Fruit fly (Drosophila melanogaster): ENCODE data around the gene RagA-B.

Gene RagA-B

dm6 chr3R:8959153-8959552 lies 25.0 kb downstream of the RagA-B start:
- 0 out of 4 replicates have a peak, but pooled peaks have one; percentile 14 for TF ChIP-seq chinmo (GFP tag; IDR thresholded peaks at IDR 0.05; ENCODE audit: partially characterized antibody)
- peak; percentile 4 for TF ChIP-seq abd-A (tag; optimal IDR thresholded peaks at IDR 0.05)
- TF ChIP-seq B-H2 (GFP tag; optimal IDR thresholded peaks at IDR 0.05), result no peak
- TF ChIP-seq Ets65A (GFP tag), result peak; percentile 22
- TF ChIP-seq cg (GFP tag; optimal IDR thresholded peaks at IDR 0.05), result peak; percentile 17
- peak; percentile 54; the same call in 1 of the 2 replicates for TF ChIP-seq vvl (GFP tag; IDR thresholded peaks at IDR 0.05)

- TF ChIP-seq Xrp1 (GFP tag; IDR thresholded peaks at IDR 0.05) (0 out of 2 replicates have a peak, but pooled peaks have one; percentile 8), gem (tag; optimal IDR thresholded peaks at IDR 0.05) (peak; percentile 8), Drgx (GFP tag; IDR thresholded peaks at IDR 0.05) (peak; percentile 71), Jarid2 (GFP tag; optimal IDR thresholded peaks at IDR 0.05) (no peak), bsh (GFP tag; optimal IDR thresholded peaks at IDR 0.05) (peak in 1 of 2 experiments; percentile 53), btn (GFP tag; optimal IDR thresholded peaks at IDR 0.05) (no peak), chinmo (GFP tag; IDR thresholded peaks at IDR 0.05; ENCODE audit: partially characterized antibody) (0 out of 4 replicates have a peak, but pooled peaks have one; percentile 35), Ets65A (GFP tag) (peak; percentile 54)
Measured at dm6 chr3R:8958300-8958699, 25.8 kb downstream of the RagA-B start.

- TF ChIP-seq CG16815 (GFP tag; optimal IDR thresholded peaks at IDR 0.05) (no peak), CG17568 (GFP tag; optimal IDR thresholded peaks at IDR 0.05) (no peak), sens (GFP tag) (peak; percentile 1), Jarid2 (GFP tag; optimal IDR thresholded peaks at IDR 0.05) (no peak), D19A (tag; optimal IDR thresholded peaks at IDR 0.05) (peak; percentile 70), HLHmδ (GFP tag; optimal IDR thresholded peaks at IDR 0.05) (no peak), CG11456 (GFP tag; IDR thresholded peaks at IDR 0.05) (0 out of 3 replicates have a peak, but pooled peaks have one; percentile 4), CG6791 (GFP tag; IDR thresholded peaks at IDR 0.05; ENCODE audit: partially characterized antibody) (no peak), CG13894 (tag; optimal IDR thresholded peaks at IDR 0.05) (no peak), NfI (GFP tag; optimal IDR thresholded peaks at IDR 0.05) (no peak), twi (tag; optimal IDR thresholded peaks at IDR 0.05) (no peak), CG3847 (GFP tag; IDR thresholded peaks at IDR 0.05) (no peak), odd (GFP tag; optimal IDR thresholded peaks at IDR 0.05) (no peak), H2.0 (GFP tag; IDR thresholded peaks at IDR 0.05) (no peak)
Measured at dm6 chr3R:8957739-8958138, 26.4 kb downstream of the RagA-B start.

- TF ChIP-seq CTCF (GFP tag; optimal IDR thresholded peaks at IDR 0.05) (no peak), CG18011 (GFP tag; optimal IDR thresholded peaks at IDR 0.05) (no peak), Hr78 (GFP tag; optimal IDR thresholded peaks at IDR 0.05) (no peak), Hr51 (GFP tag; optimal IDR thresholded peaks at IDR 0.05) (no peak), chm (GFP tag; IDR thresholded peaks at IDR 0.05) (no peak), Dref (GFP tag; IDR thresholded peaks at IDR 0.05) (no peak), cg (GFP tag; optimal IDR thresholded peaks at IDR 0.05) (peak; percentile 44), tio (GFP tag; optimal IDR thresholded peaks at IDR 0.05) (no peak), wek (GFP tag; optimal IDR thresholded peaks at IDR 0.05) (no peak), CG17385 (GFP tag; optimal IDR thresholded peaks at IDR 0.05) (no peak), gt (GFP tag; IDR thresholded peaks at IDR 0.05) (0 out of 2 replicates have a peak, but pooled peaks have one; percentile 8), Sry-β (GFP tag; optimal IDR thresholded peaks at IDR 0.05) (no peak), chinmo (GFP tag; IDR thresholded peaks at IDR 0.05; ENCODE audit: partially characterized antibody) (peak; percentile 65; the same call in 1 of the 4 replicates), CG15479 (GFP tag; optimal IDR thresholded peaks at IDR 0.05) (no peak), Meics (GFP tag; optimal IDR thresholded peaks at IDR 0.05) (no peak), Optix (GFP tag; IDR thresholded peaks at IDR 0.05) (no peak), CG4707 (GFP tag; optimal IDR thresholded peaks at IDR 0.05) (peak; percentile 18), caup (GFP tag; optimal IDR thresholded peaks at IDR 0.05; ENCODE audit: severe bottlenecking) (no peak), Hr39 (optimal IDR thresholded peaks at IDR 0.05) (no peak), CG12942 (GFP tag; optimal IDR thresholded peaks at IDR 0.05) (no peak), ken (GFP tag; IDR thresholded peaks at IDR 0.05) (no peak), Lim3 (GFP tag; IDR thresholded peaks at IDR 0.05) (no peak), CG10366 (GFP tag; IDR thresholded peaks at IDR 0.05) (no peak), onecut (GFP tag; IDR thresholded peaks at IDR 0.05) (no peak)
Measured at dm6 chr3R:8956333-8956732, 27.8 kb downstream of the RagA-B start.
